Worm (Caenorhabditis elegans) whole organism, midembryonic: ENCODE measurements around the gene rps-0.
"Not testable (repeated sequence)": the region's sequence is repeated elsewhere in the genome, so short reads cannot be mapped to it uniquely, and the experiment has no call there.

Source experiments
- T22C8.4 ChIP-seq: fragments of 200-800 bp; sonication (Bioruptor generic); IDR thresholded peaks from 2 replicates; pipeline ENCODE4 v1.3.6; 2022; ENCODE audit warnings: missing genetic modification characterization, missing compliant biosample characterization
- flt-1 ChIP-seq: fragments of 200-800 bp; sonication (Bioruptor generic); IDR thresholded peaks from 2 replicates; pipeline ENCODE4 v1.3.6; 2022; ENCODE audit warnings: missing genetic modification characterization, missing compliant biosample characterization
- klf-2 ChIP-seq: fragments of 200-800 bp; sonication (Bioruptor generic); conservative IDR thresholded peaks from 2 replicates; pipeline ENCODE4 v1.3.6; 2022; ENCODE audit warnings: missing genetic modification reagents, missing genetic modification characterization, missing compliant biosample characterization
- tab-1 ChIP-seq: fragments of 200-800 bp; sonication (Bioruptor generic); IDR thresholded peaks from 2 replicates; pipeline ENCODE4 v1.3.6; 2022; ENCODE audit warnings: missing genetic modification characterization, missing compliant biosample characterization
- ztf-29 ChIP-seq: fragments of 200-800 bp; sonication (Bioruptor generic); IDR thresholded peaks from 2 replicates; pipeline ENCODE4 v1.3.6; 2022; ENCODE audit warnings: missing genetic modification reagents, missing genetic modification characterization, missing compliant biosample characterization

- TF ChIP-seq tab-1, flt-1, klf-2, T22C8.4, ztf-29 (GFP tag; lab: Robert Waterston, UW): not testable (repeated sequence)
These were observed 31.3 kb upstream of the rps-0 start, which contains the start of gene enu-3.2 for ce11 chrIII:4785131-4785530.
